Worm (Caenorhabditis elegans) whole organism, mixed stage, embryonic: ENCODE results near the gene Y49F6A.12.

ENCODE experiments used
- flh-1 ChIP-seq: fragments of 200-800 bp; sonication (Bioruptor generic); optimal IDR thresholded peaks from 2 replicates; lab custom pipeline; 2018; ENCODE audit warnings: mild to moderate bottlenecking, missing genetic modification characterization, moderate library complexity, missing compliant biosample characterization
- hlh-1 ChIP-seq: fragments of 150-350 bp; optimal IDR thresholded peaks from 2 replicates; lab custom pipeline; 2014; ENCODE audit warnings: missing biosample characterization, missing genetic modification reagents, missing genetic modification characterization
- lin-13 ChIP-seq: fragments of 150-350 bp; optimal IDR thresholded peaks from 2 replicates; lab custom pipeline; 2014; ENCODE audit warnings: missing biosample characterization, missing genetic modification characterization
- lsy-2 ChIP-seq: fragments of 150-350 bp; optimal IDR thresholded peaks from 2 replicates; lab custom pipeline; 2014; ENCODE audit warnings: missing biosample characterization, missing genetic modification characterization
- mep-1 ChIP-seq: fragments of 150-350 bp; optimal IDR thresholded peaks from 2 replicates; lab custom pipeline; 2017; ENCODE audit warnings: missing biosample characterization, missing genetic modification reagents, missing genetic modification characterization, inconsistent platforms
- pha-4 ChIP-seq: fragments of 150-350 bp; optimal IDR thresholded peaks from 2 replicates; lab custom pipeline; 2018; ENCODE audit warnings: missing biosample characterization, missing genetic modification reagents, missing genetic modification characterization
- unc-39 ChIP-seq: fragments of 150-350 bp; optimal IDR thresholded peaks from 2 replicates; lab custom pipeline; 2014; ENCODE audit warnings: missing biosample characterization, missing genetic modification characterization
- ztf-11 ChIP-seq: fragments of 150-350 bp; optimal IDR thresholded peaks from 2 replicates; lab custom pipeline; 2014; ENCODE audit warnings: missing biosample characterization, missing genetic modification characterization

- no peak for TF ChIP-seq flh-1 (GFP tag; lab: Kevin White, UChicago)
- no peak for TF ChIP-seq lsy-2 (tag; lab: Kevin White, UChicago)
- no peak for TF ChIP-seq pha-4
- TF ChIP-seq ztf-11, result no peak
- TF ChIP-seq unc-39 (tag; lab: Kevin White, UChicago), result no peak
- no peak for TF ChIP-seq lin-13 (tag; lab: Kevin White, UChicago)
- TF ChIP-seq hlh-1 (tag; lab: Kevin White, UChicago), result no peak
- no peak for TF ChIP-seq mep-1 (tag; lab: Kevin White, UChicago)
Measured at ce11 chrII:3641197-3641596, 45.8 kb downstream of the Y49F6A.12 start, which contains the start of gene M151.1.
